Worm (Caenorhabditis elegans): ENCODE data around the gene unc-33.

- no peak for TF ChIP-seq flt-1 (GFP tag; IDR thresholded peaks at IDR 0.05)
- no peak for TF ChIP-seq F13C5.2 (tag; optimal IDR thresholded peaks at IDR 0.05)
- no peak for TF ChIP-seq hmg-4 (GFP tag; optimal IDR thresholded peaks at IDR 0.05)
- TF ChIP-seq hnd-1 (tag; optimal IDR thresholded peaks at IDR 0.05): no peak
- TF ChIP-seq pes-1 (GFP tag; IDR thresholded peaks at IDR 0.05): no peak
- TF ChIP-seq hmbx-1 (tag; optimal IDR thresholded peaks at IDR 0.05): no peak
- no peak for TF ChIP-seq ets-7 (tag; optimal IDR thresholded peaks at IDR 0.05)
- no peak for TF ChIP-seq aly-1 (tag; optimal IDR thresholded peaks at IDR 0.05)
Measured at ce11 chrIV:3478911-3479385, 37.7 kb upstream of the unc-33 start, which contains the start of the genes srz-70 and C09G12.5.
